Fruit fly (Drosophila melanogaster) whole organism, embryonic: Measurements from ENCODE around the gene Setx.
A peak's percentile ranks its signal among the peaks of the same experiment; 100 is the strongest.

Source experiments
- Ada2b ChIP-seq: fragments of 200-800 bp; sonication (Bioruptor generic); IDR thresholded peaks from 2 replicates; pipeline ENCODE4 v1.3.6; 2022; ENCODE audit warnings: missing biosample characterization, missing genetic modification characterization
- CG10565 ChIP-seq: fragments of 200-800 bp; sonication (Bioruptor generic); optimal IDR thresholded peaks from 3 replicates; lab custom pipeline; 2016; ENCODE audit warnings: missing biosample characterization, mild to moderate bottlenecking, missing genetic modification characterization
- CG11247 ChIP-seq: fragments of 200-800 bp; sonication (Bioruptor generic); IDR thresholded peaks from 2 replicates; pipeline ENCODE4 v1.3.6; 2022; ENCODE audit warnings: missing biosample characterization, missing genetic modification characterization
- CG12155 ChIP-seq: fragments of 200-800 bp; sonication (Bioruptor generic); optimal IDR thresholded peaks from 3 replicates; lab custom pipeline; 2016; ENCODE audit warnings: missing biosample characterization, missing genetic modification characterization
- CG14860 ChIP-seq: fragments of 200-800 bp; sonication (Bioruptor generic); IDR thresholded peaks from 3 replicates; pipeline ENCODE4 v1.3.6; 2022; ENCODE audit warnings: missing biosample characterization, missing genetic modification characterization; ENCODE audit not compliant: partially characterized antibody
- CG15479 ChIP-seq: fragments of 200-800 bp; sonication (Bioruptor generic); optimal IDR thresholded peaks from 3 replicates; lab custom pipeline; 2019; ENCODE audit warnings: missing biosample characterization, mild to moderate bottlenecking, missing genetic modification characterization, moderate library complexity
- CG16779 ChIP-seq: fragments of 200-800 bp; sonication (Bioruptor generic); IDR thresholded peaks from 2 replicates; pipeline ENCODE4 v1.3.6; 2022; ENCODE audit warnings: missing biosample characterization, missing genetic modification characterization
- CG17328 ChIP-seq: fragments of 200-800 bp; sonication (Bioruptor generic); IDR thresholded peaks from 2 replicates; pipeline ENCODE4 v1.3.6; 2022; ENCODE audit warnings: missing biosample characterization, missing genetic modification characterization
- CG2889 ChIP-seq: fragments of 200-800 bp; sonication (Bioruptor generic); IDR thresholded peaks from 3 replicates; pipeline ENCODE4 v1.3.6; 2022; ENCODE audit warnings: missing biosample characterization, missing genetic modification characterization
- CG30431 ChIP-seq: fragments of 200-800 bp; sonication (Bioruptor generic); optimal IDR thresholded peaks from 2 replicates; lab custom pipeline; 2017; ENCODE audit warnings: missing biosample characterization, missing genetic modification characterization
- CG3726 ChIP-seq: fragments of 200-800 bp; sonication (Bioruptor generic); IDR thresholded peaks from 3 replicates; pipeline ENCODE4, ENCODE4 v1.3.6; 2022; ENCODE audit warnings: missing biosample characterization, missing genetic modification characterization
- CG3838 ChIP-seq: fragments of 200-800 bp; sonication (Bioruptor generic); optimal IDR thresholded peaks from 3 replicates; lab custom pipeline; 2016; ENCODE audit warnings: missing biosample characterization, missing genetic modification characterization
- CG42726 ChIP-seq: fragments of 200-800 bp; sonication (Bioruptor generic); IDR thresholded peaks from 2 replicates; pipeline ENCODE4 v1.3.6; 2022; ENCODE audit warnings: missing biosample characterization, missing genetic modification characterization; ENCODE audit not compliant: partially characterized antibody
- CG43689 ChIP-seq: fragments of 200-800 bp; sonication (Bioruptor generic); IDR thresholded peaks from 2 replicates; pipeline ENCODE4 v1.3.6; 2022; ENCODE audit warnings: missing biosample characterization, missing genetic modification characterization
- CG4404 ChIP-seq: fragments of 200-800 bp; sonication (Bioruptor generic); IDR thresholded peaks from 2 replicates; pipeline ENCODE4 v1.3.6; 2022; ENCODE audit warnings: missing biosample characterization, missing genetic modification characterization
- CG4707 ChIP-seq: fragments of 200-800 bp; sonication (Bioruptor generic); optimal IDR thresholded peaks from 2 replicates; lab custom pipeline; 2018; ENCODE audit warnings: missing biosample characterization, mild to moderate bottlenecking, missing genetic modification characterization, moderate library complexity
- CG7786 ChIP-seq: fragments of 200-800 bp; sonication (Bioruptor generic); optimal IDR thresholded peaks from 2 replicates; lab custom pipeline; 2016; ENCODE audit warnings: missing biosample characterization, missing genetic modification characterization
- CG7839 ChIP-seq: fragments of 200-800 bp; sonication (Bioruptor generic); optimal IDR thresholded peaks from 3 replicates; lab custom pipeline; 2018; ENCODE audit warnings: missing biosample characterization, mild to moderate bottlenecking, missing genetic modification characterization, moderate library complexity
- CG8290 ChIP-seq, 3 experiments: fragments of 200-800 bp; sonication (Bioruptor generic); optimal IDR thresholded peaks; 2 replicates each; lab custom pipeline; 2016 to 2019; ENCODE audit warnings: missing biosample characterization in 3 of 3, missing genetic modification characterization in 3 of 3, mild to moderate bottlenecking in 2 of 3, moderate library complexity in 1 of 3
- CG9727 ChIP-seq: fragments of 200-800 bp; sonication (Bioruptor generic); optimal IDR thresholded peaks from 3 replicates; lab custom pipeline; 2017; ENCODE audit warnings: missing biosample characterization, mild to moderate bottlenecking, missing genetic modification characterization
- CG9797 ChIP-seq: fragments of 200-800 bp; sonication (Bioruptor generic); optimal IDR thresholded peaks from 3 replicates; lab custom pipeline; 2018; ENCODE audit warnings: missing biosample characterization, mild to moderate bottlenecking, missing genetic modification characterization
- GATAe ChIP-seq: fragments of 200-800 bp; sonication (Bioruptor generic); conservative IDR thresholded peaks from 2 replicates; pipeline ENCODE4 v1.3.6; 2022; ENCODE audit warnings: missing biosample characterization, missing genetic modification characterization
- Hr39 ChIP-seq: fragments of >200 bp; optimal IDR thresholded peaks from 2 replicates; lab custom pipeline; 2017
- Hr51 ChIP-seq, 2 experiments: fragments of 200-800 bp; sonication (Bioruptor generic); optimal IDR thresholded peaks; 2 replicates in 1 of 2; 3 replicates in 1 of 2; lab custom pipeline; 2016 to 2018; ENCODE audit warnings: missing biosample characterization in 2 of 2, missing genetic modification characterization in 2 of 2, mild to moderate bottlenecking in 1 of 2, moderate library complexity in 1 of 2
- Hsf ChIP-seq: fragments of 200-800 bp; sonication (Bioruptor generic); optimal IDR thresholded peaks from 3 replicates; lab custom pipeline; 2016; ENCODE audit warnings: missing biosample characterization, missing genetic modification characterization
- NC2β ChIP-seq: fragments of 200-800 bp; sonication (Bioruptor generic); optimal IDR thresholded peaks from 2 replicates; lab custom pipeline; 2016; ENCODE audit warnings: missing biosample characterization, missing genetic modification characterization
- Rx ChIP-seq: fragments of 200-800 bp; sonication (Bioruptor generic); IDR thresholded peaks from 2 replicates; pipeline ENCODE4 v1.3.6; 2022; ENCODE audit warnings: missing biosample characterization, missing genetic modification characterization
- Sin3A ChIP-seq: fragments of >200 bp; optimal IDR thresholded peaks from 2 replicates; lab custom pipeline; 2018
- Sox100B ChIP-seq: fragments of 200-800 bp; sonication (Bioruptor generic); optimal IDR thresholded peaks from 3 replicates; lab custom pipeline; 2018; ENCODE audit warnings: missing biosample characterization, mild to moderate bottlenecking, missing genetic modification characterization
- ato ChIP-seq: fragments of 200-800 bp; sonication (Bioruptor generic); IDR thresholded peaks from 2 replicates; pipeline ENCODE4 v1.3.6; 2022; ENCODE audit warnings: missing biosample characterization, missing genetic modification characterization; ENCODE audit not compliant: partially characterized antibody
- chinmo ChIP-seq: fragments of 200-800 bp; sonication (Bioruptor generic); IDR thresholded peaks from 4 replicates; pipeline ENCODE4 v1.3.6; 2022; ENCODE audit warnings: missing biosample characterization, missing genetic modification characterization; ENCODE audit not compliant: partially characterized antibody
- dimm ChIP-seq: fragments of 200-800 bp; sonication (Bioruptor generic); IDR thresholded peaks from 2 replicates; pipeline ENCODE4 v1.3.6; 2022; ENCODE audit warnings: missing biosample characterization, missing genetic modification characterization
- ems ChIP-seq: fragments of 200-800 bp; sonication (Bioruptor generic); optimal IDR thresholded peaks from 3 replicates; lab custom pipeline; 2016; ENCODE audit warnings: missing biosample characterization, missing genetic modification characterization
- exex ChIP-seq: fragments of 200-800 bp; sonication (Bioruptor generic); optimal IDR thresholded peaks from 4 replicates; lab custom pipeline; 2018; ENCODE audit warnings: missing biosample characterization, mild to moderate bottlenecking, missing genetic modification characterization, moderate library complexity
- fd102C ChIP-seq: fragments of 200-800 bp; sonication (Bioruptor generic); optimal IDR thresholded peaks from 2 replicates; lab custom pipeline; 2018; ENCODE audit warnings: missing biosample characterization, mild to moderate bottlenecking, missing genetic modification characterization, moderate library complexity
- fd64A ChIP-seq: fragments of 200-800 bp; sonication (Bioruptor generic); optimal IDR thresholded peaks from 3 replicates; lab custom pipeline; 2018; ENCODE audit warnings: missing biosample characterization, mild to moderate bottlenecking, missing genetic modification characterization
- ftz-f1 ChIP-seq: fragments of 200-800 bp; sonication (Bioruptor generic); optimal IDR thresholded peaks from 2 replicates; lab custom pipeline; 2016; ENCODE audit warnings: missing biosample characterization, missing genetic modification characterization
- grau ChIP-seq: fragments of 200-800 bp; optimal IDR thresholded peaks from 3 replicates; lab custom pipeline; 2019; ENCODE audit warnings: missing biosample characterization, mild to moderate bottlenecking, missing genetic modification characterization, moderate library complexity
- gsb ChIP-seq: fragments of 200-800 bp; sonication (Bioruptor generic); IDR thresholded peaks from 2 replicates; pipeline ENCODE4 v1.3.6; 2022; ENCODE audit warnings: missing biosample characterization, missing genetic modification characterization
- hth ChIP-seq: fragments of >200 bp; optimal IDR thresholded peaks from 2 replicates; lab custom pipeline; 2017; ENCODE audit warnings: inconsistent platforms
- jigr1 ChIP-seq: fragments of 200-800 bp; sonication (Bioruptor generic); IDR thresholded peaks from 3 replicates; pipeline ENCODE4 v1.3.6; 2022; ENCODE audit warnings: missing biosample characterization, missing genetic modification characterization
- lmd ChIP-seq: fragments of 200-800 bp; sonication (Bioruptor generic); IDR thresholded peaks from 2 replicates; pipeline ENCODE4 v1.3.6; 2022; ENCODE audit warnings: missing biosample characterization, missing genetic modification characterization
- otp ChIP-seq: fragments of 200-800 bp; sonication (Bioruptor generic); IDR thresholded peaks from 3 replicates; pipeline ENCODE4, ENCODE4 v1.3.6; 2022; ENCODE audit warnings: missing biosample characterization, missing genetic modification characterization
- peb ChIP-seq: fragments of 200-800 bp; sonication (Bioruptor generic); IDR thresholded peaks from 2 replicates; pipeline ENCODE4 v1.3.6; 2022; ENCODE audit warnings: missing biosample characterization, missing genetic modification characterization
- repo ChIP-seq: fragments of 200-800 bp; sonication (Bioruptor generic); optimal IDR thresholded peaks from 2 replicates; lab custom pipeline; 2016; ENCODE audit warnings: missing biosample characterization, missing genetic modification characterization
- sima ChIP-seq: fragments of 200-800 bp; sonication (Bioruptor generic); optimal IDR thresholded peaks from 2 replicates; lab custom pipeline; 2016; ENCODE audit warnings: missing biosample characterization, missing genetic modification characterization
- slou ChIP-seq: fragments of 200-800 bp; sonication (Bioruptor generic); optimal IDR thresholded peaks from 3 replicates; lab custom pipeline; 2016; ENCODE audit warnings: missing biosample characterization, missing genetic modification characterization
- sqz ChIP-seq: fragments of 200-800 bp; sonication (Bioruptor generic); optimal IDR thresholded peaks from 3 replicates; lab custom pipeline; 2018; ENCODE audit warnings: missing biosample characterization, mild to moderate bottlenecking, missing genetic modification characterization
- tap ChIP-seq: fragments of 200-800 bp; optimal IDR thresholded peaks from 3 replicates; lab custom pipeline; 2019; ENCODE audit warnings: missing biosample characterization, mild to moderate bottlenecking, missing genetic modification characterization, moderate library complexity
- tup ChIP-seq: fragments of 200-800 bp; sonication (Bioruptor generic); optimal IDR thresholded peaks from 2 replicates; lab custom pipeline; 2016; ENCODE audit warnings: missing biosample characterization, mild to moderate bottlenecking, missing genetic modification characterization, moderate library complexity
- wek ChIP-seq: fragments of 200-800 bp; sonication (Bioruptor generic); optimal IDR thresholded peaks from 3 replicates; lab custom pipeline; 2018; ENCODE audit warnings: missing biosample characterization, mild to moderate bottlenecking, missing genetic modification characterization, moderate library complexity

Setx gene

dm6 chr3L:8096106-8096558 is 41.2 kb downstream of the Setx start (continued):
- TF ChIP-seq Hsf (GFP tag; lab: Kevin White, UChicago) (peak; percentile 79), Ada2b (GFP tag; lab: Robert Waterston, UW) (peak; percentile 94), CG3726 (peak; percentile 85; the same call in 2 of the 3 replicates), ftz-f1 (GFP tag; lab: Kevin White, UChicago) (peak; percentile 71), fd102C (no peak), gsb (GFP tag; lab: Robert Waterston, UW) (peak; percentile 96), exex (tag; lab: Kevin White, UChicago) (peak; percentile 72), jigr1 (GFP tag; lab: Robert Waterston, UW) (peak; percentile 79; the same call in 2 of the 3 replicates), CG12155 (peak; percentile 94), grau (tag; lab: Kevin White, UChicago) (peak; percentile 97), CG3838 (GFP tag; lab: Kevin White, UChicago) (peak; percentile 67), sima (GFP tag; lab: Kevin White, UChicago) (no peak), ato (GFP tag; lab: Robert Waterston, UW) (no peak), CG2889 (GFP tag; lab: Robert Waterston, UW) (peak; percentile 93), CG9797 (no peak), CG7839 (tag; lab: Kevin White, UChicago) (peak; percentile 97), peb (GFP tag; lab: Robert Waterston, UW) (peak; percentile 79), chinmo (GFP tag; lab: Robert Waterston, UW) (no peak), Rx (GFP tag; lab: Robert Waterston, UW) (peak; percentile 75; the same call in 1 of the 2 replicates), CG10565 (peak; percentile 10), CG4707 (GFP tag; lab: Kevin White, UChicago) (peak; percentile 31), CG17328 (GFP tag; lab: Robert Waterston, UW) (peak; percentile 84), fd64A (GFP tag; lab: Kevin White, UChicago) (peak; percentile 24), CG15479 (GFP tag; lab: Kevin White, UChicago) (no peak), repo (GFP tag; lab: Kevin White, UChicago) (peak; percentile 56), NC2β (GFP tag; lab: Kevin White, UChicago) (peak; percentile 36), CG43689 (GFP tag; lab: Robert Waterston, UW) (peak; percentile 87), CG4404 (peak; percentile 88), tup (GFP tag; lab: Kevin White, UChicago) (peak; percentile 82), Hr51 (GFP tag; optimal IDR thresholded peaks at IDR 0.05; lab: Kevin White, UChicago) (peak; percentile 90 to 98), Sin3A (lab: Kevin White, UChicago) (no peak), sqz (peak; percentile 55), CG9727 (peak; percentile 94), wek (GFP tag; lab: Kevin White, UChicago) (peak; percentile 19), Sox100B (peak; percentile 94), CG30431 (GFP tag; lab: Kevin White, UChicago) (peak; percentile 77), CG14860 (no peak), slou (peak; percentile 89), CG16779 (peak; percentile 86), lmd (GFP tag; lab: Robert Waterston, UW) (peak; percentile 97), CG11247 (GFP tag; lab: Robert Waterston, UW) (peak; percentile 96), tap (peak; percentile 89), hth (lab: Kevin White, UChicago) (no peak), otp (GFP tag; lab: Robert Waterston, UW) (peak; percentile 82; the same call in 2 of the 3 replicates), GATAe (peak; percentile 81), ems (peak; percentile 88), CG7786 (GFP tag; lab: Kevin White, UChicago) (peak; percentile 81), CG42726 (GFP tag; lab: Robert Waterston, UW) (no peak), Hr39 (lab: Kevin White, UChicago) (no peak), dimm (GFP tag; lab: Robert Waterston, UW) (peak; percentile 65), CG8290 (GFP tag; optimal IDR thresholded peaks at IDR 0.05; lab: Kevin White, UChicago) (peak; percentile 61), CG8290 (tag; optimal IDR thresholded peaks at IDR 0.05; lab: Kevin White, UChicago) (peak in 1 of 2 experiments; percentile 74)
